Fruit fly (Drosophila melanogaster): Measurements from ENCODE around the gene Usp5.
A peak's percentile ranks its signal among the peaks of the same experiment; 100 is the strongest.

The Usp5 gene

DNA sequence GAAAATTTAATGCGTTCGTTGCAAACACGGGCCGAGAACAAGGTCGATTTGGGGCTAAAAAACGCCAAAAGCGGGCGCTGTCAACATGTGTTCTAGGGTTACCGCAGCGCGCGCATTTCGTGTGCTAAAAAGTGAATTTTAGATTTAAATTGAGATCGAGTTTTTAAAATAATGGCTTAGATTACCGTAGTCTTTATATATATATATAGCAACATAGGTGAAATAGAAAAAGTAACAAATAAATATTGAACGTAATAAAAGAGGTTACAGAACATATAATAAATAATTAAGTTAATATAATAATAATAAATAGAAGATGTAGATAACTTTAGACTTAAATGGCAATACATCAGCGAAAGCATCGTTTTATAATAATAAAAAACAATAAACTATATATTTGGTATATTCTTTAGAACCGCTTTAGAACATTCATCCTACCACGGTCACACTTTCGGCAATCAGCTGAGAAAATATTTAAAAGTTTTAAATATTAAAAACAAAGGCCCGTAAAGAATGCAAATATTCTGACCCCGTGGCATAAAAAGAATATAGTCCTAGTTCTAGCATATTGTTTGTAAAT is 4.7 kb downstream of the Usp5 start, which contains the start of the genes CG11537 and Alg2:
Gene CG11537, minus strand, starts transcription at position 75 of the 580 bp plus-strand sequence.
Gene Alg2, plus strand, starts transcription at position 426 of the 580 bp plus-strand sequence.
- TF ChIP-seq psq (optimal IDR thresholded peaks at IDR 0.05) (no peak), CG8478 (optimal IDR thresholded peaks at IDR 0.05) (no peak), usp (GFP tag; optimal IDR thresholded peaks at IDR 0.05) (no peak), pan (optimal IDR thresholded peaks at IDR 0.05) (no peak), EcR (GFP tag; optimal IDR thresholded peaks at IDR 0.05) (no peak), Dll (optimal IDR thresholded peaks at IDR 0.05) (no peak)

DNA sequence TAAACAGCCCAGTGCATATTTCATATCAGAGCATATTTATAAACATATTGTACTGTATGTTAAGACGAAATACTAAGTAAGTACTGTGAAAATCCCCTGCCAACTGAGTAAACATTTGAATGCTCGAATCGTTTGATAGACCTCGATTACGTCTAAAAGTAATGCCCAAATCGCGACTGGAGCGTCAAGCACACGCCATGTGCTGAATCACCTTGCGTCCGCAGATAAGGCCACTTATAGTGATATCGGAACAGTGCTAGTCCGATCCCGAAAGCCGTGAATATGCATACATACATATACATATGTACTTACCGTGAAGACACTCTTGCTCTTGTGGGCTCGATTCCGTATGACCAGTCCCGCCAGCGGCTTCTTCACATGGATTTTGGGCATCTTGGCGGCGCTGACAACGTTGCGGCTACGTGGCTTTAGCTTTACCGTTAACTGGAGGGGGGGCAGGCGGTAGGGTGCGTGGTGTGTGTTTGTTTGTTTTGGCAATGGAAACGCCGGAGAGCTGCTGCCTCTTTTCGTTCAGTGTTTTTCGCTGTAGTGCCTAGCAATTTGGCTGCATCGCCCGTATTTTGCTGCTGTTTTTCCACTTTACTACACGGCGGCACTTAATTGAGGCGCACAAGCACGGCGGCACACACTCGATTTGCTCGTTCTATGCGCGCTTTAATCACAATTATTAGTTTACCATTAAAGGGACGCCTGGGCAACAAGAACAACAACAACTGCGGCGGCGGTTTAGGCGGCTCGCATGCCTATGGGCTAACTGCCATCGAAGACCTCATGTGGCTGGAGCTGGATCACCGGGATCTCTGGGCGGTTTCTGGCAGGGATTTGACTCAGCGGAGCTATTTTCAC is 5.4 kb downstream of the Usp5 start:
- no peak for TF ChIP-seq usp (GFP tag; optimal IDR thresholded peaks at IDR 0.05)
- TF ChIP-seq EcR (GFP tag; optimal IDR thresholded peaks at IDR 0.05): no peak

DNA sequence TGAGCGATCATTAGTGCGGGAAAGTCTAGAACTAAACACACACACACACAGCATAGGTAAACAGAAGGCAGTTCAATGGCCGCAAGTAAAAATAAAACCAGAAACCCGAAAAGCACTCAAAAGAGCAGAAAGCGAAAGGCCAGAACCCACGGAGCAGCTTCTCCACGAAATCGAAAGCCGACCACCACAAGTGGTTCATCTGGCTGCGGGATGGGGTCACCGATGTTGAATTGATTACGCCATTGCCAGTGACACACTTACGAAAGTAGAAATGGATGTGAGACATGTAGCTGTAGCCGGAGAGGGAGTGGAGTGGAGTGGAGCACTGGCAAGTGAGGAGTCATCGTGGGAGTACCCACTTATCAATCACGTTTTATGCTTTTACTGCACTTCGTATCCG is 6.7 kb downstream of the Usp5 start:
- TF ChIP-seq CG8478 (optimal IDR thresholded peaks at IDR 0.05) (no peak), usp (GFP tag; optimal IDR thresholded peaks at IDR 0.05) (no peak), EcR (GFP tag; optimal IDR thresholded peaks at IDR 0.05) (no peak), psq (optimal IDR thresholded peaks at IDR 0.05) (no peak), pan (optimal IDR thresholded peaks at IDR 0.05) (no peak), Dll (optimal IDR thresholded peaks at IDR 0.05) (no peak)

- TF ChIP-seq EcR (GFP tag; optimal IDR thresholded peaks at IDR 0.05) (no peak), Dll (optimal IDR thresholded peaks at IDR 0.05) (no peak), usp (GFP tag; optimal IDR thresholded peaks at IDR 0.05) (no peak), psq (optimal IDR thresholded peaks at IDR 0.05) (no peak), pan (optimal IDR thresholded peaks at IDR 0.05) (no peak), CG8478 (optimal IDR thresholded peaks at IDR 0.05) (no peak)
Observed at dm6 chr3L:3134064-3134545, 14.1 kb downstream of the Usp5 start.

dm6 chr3L:3127544-3127943 is 20.6 kb downstream of the Usp5 start, which contains the start of gene promL:
promL (minus strand) TSS chr3L:3127724.
- no peak for TF ChIP-seq usp (GFP tag; optimal IDR thresholded peaks at IDR 0.05)
- TF ChIP-seq EcR (GFP tag; optimal IDR thresholded peaks at IDR 0.05): no peak
- no peak for TF ChIP-seq Dll (optimal IDR thresholded peaks at IDR 0.05)
- no peak for TF ChIP-seq psq (optimal IDR thresholded peaks at IDR 0.05)
- no peak for TF ChIP-seq pan (optimal IDR thresholded peaks at IDR 0.05)

DNA sequence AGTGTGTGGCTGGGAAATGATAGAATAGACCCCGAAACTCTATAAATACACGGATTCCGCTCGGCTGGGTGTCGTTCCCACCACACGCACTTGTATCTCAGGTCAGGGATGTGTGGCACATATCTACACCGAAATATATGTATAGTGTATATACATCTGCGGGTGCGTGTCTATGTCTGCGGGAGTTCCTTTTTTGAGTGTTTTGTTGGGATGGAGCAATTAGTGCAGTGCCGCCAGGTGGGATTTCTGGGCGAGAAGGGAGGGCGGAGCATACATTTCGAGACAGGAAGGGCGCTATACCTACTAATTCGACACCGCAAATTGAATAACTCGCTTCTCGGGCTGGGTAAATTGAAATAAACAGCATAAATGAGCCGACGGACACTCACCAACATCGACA is 21.7 kb downstream of the Usp5 start:
- TF ChIP-seq Dll (optimal IDR thresholded peaks at IDR 0.05) (no peak), CG8478 (optimal IDR thresholded peaks at IDR 0.05) (no peak), EcR (GFP tag; optimal IDR thresholded peaks at IDR 0.05) (no peak), psq (optimal IDR thresholded peaks at IDR 0.05) (no peak), pan (optimal IDR thresholded peaks at IDR 0.05) (no peak), usp (GFP tag; optimal IDR thresholded peaks at IDR 0.05) (no peak)

DNA sequence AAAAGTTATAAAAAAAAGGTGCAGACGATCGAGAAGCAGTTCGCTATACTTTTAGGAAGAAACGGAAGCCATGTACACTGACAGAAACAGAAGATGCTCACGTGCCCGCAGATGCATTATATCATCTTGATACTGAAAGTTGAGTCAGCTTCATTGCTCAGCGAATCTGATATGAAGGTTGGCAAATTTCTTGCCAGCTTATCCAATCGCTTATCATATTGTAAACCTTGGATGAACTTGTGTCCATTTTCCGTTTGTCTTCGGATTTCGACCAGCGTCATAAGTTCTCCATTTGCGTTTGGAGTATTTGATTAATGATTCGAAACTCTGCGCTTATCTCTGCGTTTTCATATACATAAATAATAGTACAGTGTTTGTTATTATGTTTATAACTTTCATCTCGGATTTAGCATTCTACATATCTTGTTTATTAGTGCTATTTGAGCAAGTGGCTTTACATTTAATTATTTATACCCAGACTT is 22.5 kb downstream of the Usp5 start:
- TF ChIP-seq Dll (optimal IDR thresholded peaks at IDR 0.05) (no peak), usp (GFP tag; optimal IDR thresholded peaks at IDR 0.05) (no peak), EcR (GFP tag; optimal IDR thresholded peaks at IDR 0.05) (peak in 1 of 2 experiments; percentile 38)

DNA sequence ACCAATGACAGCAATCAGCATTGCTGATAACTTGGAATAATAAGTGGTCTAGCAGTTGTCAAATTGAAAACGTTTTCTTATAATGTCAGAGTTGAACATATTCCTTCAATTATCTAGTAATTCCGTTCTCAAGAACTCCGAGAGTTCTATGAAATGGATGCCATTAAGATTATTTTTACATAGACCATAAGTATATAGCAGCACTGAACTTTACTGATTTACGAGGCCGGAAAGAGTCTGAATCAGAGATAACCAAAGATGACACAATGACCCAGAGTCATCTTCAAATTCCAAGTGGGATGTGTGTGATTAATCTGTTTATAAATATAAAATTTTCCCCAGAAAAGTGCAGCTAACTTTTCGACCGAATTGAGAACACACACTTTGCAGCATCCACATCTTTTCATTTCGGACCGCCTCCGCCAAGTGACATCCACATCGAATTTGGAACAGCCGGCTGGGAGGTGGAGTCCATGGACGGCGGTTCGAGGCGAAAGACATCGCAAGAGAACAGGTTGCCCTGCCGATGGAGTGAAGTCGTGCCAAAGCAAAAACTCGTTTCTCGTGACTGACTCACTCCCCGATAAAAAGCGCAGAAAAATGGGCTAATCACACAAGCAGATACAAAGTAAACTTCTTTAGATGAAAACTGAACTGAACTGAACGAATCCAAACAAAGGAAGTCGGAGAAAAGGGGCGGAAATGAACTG is 23.1 kb downstream of the Usp5 start:
- TF ChIP-seq EcR (GFP tag; optimal IDR thresholded peaks at IDR 0.05) (no peak), Dll (optimal IDR thresholded peaks at IDR 0.05) (no peak), psq (optimal IDR thresholded peaks at IDR 0.05) (no peak), CG8478 (optimal IDR thresholded peaks at IDR 0.05) (no peak), usp (GFP tag; optimal IDR thresholded peaks at IDR 0.05) (no peak), pan (optimal IDR thresholded peaks at IDR 0.05) (no peak)

- no peak for TF ChIP-seq EcR (GFP tag; optimal IDR thresholded peaks at IDR 0.05)
- no peak for TF ChIP-seq CG8478 (optimal IDR thresholded peaks at IDR 0.05)
- no peak for TF ChIP-seq usp (GFP tag; optimal IDR thresholded peaks at IDR 0.05)
- no peak for TF ChIP-seq pan (optimal IDR thresholded peaks at IDR 0.05)
- TF ChIP-seq Dll (optimal IDR thresholded peaks at IDR 0.05): no peak
Observed at dm6 chr3L:3124519-3124918, 23.6 kb downstream of the Usp5 start.

DNA sequence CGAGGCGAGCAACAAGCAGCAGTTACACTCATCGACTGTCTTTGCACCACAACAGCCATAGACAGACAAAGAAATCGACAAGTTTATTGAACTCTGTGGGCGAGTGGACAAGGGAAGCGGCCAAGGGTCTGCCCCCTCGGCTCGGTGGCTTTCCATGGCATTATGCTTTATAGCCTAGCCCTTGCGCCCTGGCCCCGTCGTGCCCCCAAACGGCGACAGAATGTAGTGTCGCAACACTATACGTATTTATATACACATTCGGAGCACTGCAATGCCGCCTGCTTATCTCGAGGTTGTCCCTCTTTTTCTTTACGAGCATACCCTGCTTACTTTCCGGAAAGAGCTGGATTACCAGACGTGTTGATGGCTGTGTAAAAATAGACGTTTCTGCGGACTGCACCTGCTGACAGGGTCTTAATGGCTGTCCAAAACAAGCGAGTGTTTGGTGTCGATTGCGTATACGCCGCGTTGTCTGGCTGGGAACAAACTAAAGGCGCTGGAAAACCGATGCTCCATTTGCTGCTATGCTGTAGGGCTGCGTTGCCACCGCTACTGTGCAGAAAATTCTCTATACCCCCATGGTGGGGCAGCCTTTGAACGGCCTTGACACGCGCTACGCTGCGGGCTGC is 25.4 kb downstream of the Usp5 start:
- TF ChIP-seq Dll (optimal IDR thresholded peaks at IDR 0.05): no peak
- no peak for TF ChIP-seq CG8478 (optimal IDR thresholded peaks at IDR 0.05)
- TF ChIP-seq psq (optimal IDR thresholded peaks at IDR 0.05): no peak
- TF ChIP-seq pan (optimal IDR thresholded peaks at IDR 0.05): no peak
- TF ChIP-seq EcR (GFP tag; optimal IDR thresholded peaks at IDR 0.05): peak; percentile 11 to 93
- no peak for TF ChIP-seq usp (GFP tag; optimal IDR thresholded peaks at IDR 0.05)

dm6 chr3L:3121769-3122432 is 26.3 kb downstream of the Usp5 start:
- TF ChIP-seq EcR (GFP tag; optimal IDR thresholded peaks at IDR 0.05): peak in 1 of 2 experiments; percentile 24
- TF ChIP-seq usp (GFP tag; optimal IDR thresholded peaks at IDR 0.05): no peak
